Worm (Caenorhabditis elegans) whole organism, young adult: Measurements from ENCODE around the gene pes-9.

Experiments used
- D2030.7 ChIP-seq: fragments of 200-800 bp; sonication (Bioruptor generic); IDR thresholded peaks from 2 replicates; pipeline ENCODE4 v1.3.6; 2022; ENCODE audit warnings: missing genetic modification reagents, missing genetic modification characterization, missing compliant biosample characterization
- F22D6.2 ChIP-seq: sonication (generic microtip); optimal IDR thresholded peaks from 2 replicates; lab custom pipeline; 2016; ENCODE audit warnings: mild to moderate bottlenecking, missing genetic modification characterization, missing compliant biosample characterization
- F37B4.10 ChIP-seq: fragments of 200-800 bp; sonication (Bioruptor generic); IDR thresholded peaks from 2 replicates; pipeline ENCODE4 v1.3.6; 2022; ENCODE audit warnings: missing genetic modification characterization, missing compliant biosample characterization
- F57C9.4 ChIP-seq: sonication (generic microtip); optimal IDR thresholded peaks from 2 replicates; lab custom pipeline; 2017; ENCODE audit warnings: mild to moderate bottlenecking, missing genetic modification characterization, missing compliant biosample characterization
- K11D2.4 ChIP-seq: fragments of 200-800 bp; sonication (Bioruptor generic); IDR thresholded peaks from 2 replicates; pipeline ENCODE4 v1.3.6; 2022; ENCODE audit warnings: missing genetic modification reagents, missing genetic modification characterization, missing compliant biosample characterization
- K12H6.12 ChIP-seq: fragments of 200-800 bp; sonication (Bioruptor generic); optimal IDR thresholded peaks from 2 replicates; lab custom pipeline; 2018; ENCODE audit warnings: mild to moderate bottlenecking, missing genetic modification characterization, missing compliant biosample characterization
- Y53F4B.3 ChIP-seq: fragments of 200-800 bp; sonication (Bioruptor generic); IDR thresholded peaks from 2 replicates; pipeline ENCODE4 v1.3.6; 2022; ENCODE audit warnings: missing genetic modification reagents, missing genetic modification characterization, missing compliant biosample characterization
- Y79H2A.3 ChIP-seq: fragments of 200-800 bp; sonication (Bioruptor generic); conservative IDR thresholded peaks from 2 replicates; pipeline ENCODE4 v1.3.6; 2022; ENCODE audit warnings: missing genetic modification reagents, missing genetic modification characterization, missing compliant biosample characterization
- Y95B8A.8 ChIP-seq: fragments of 200-800 bp; sonication (Bioruptor generic); IDR thresholded peaks from 2 replicates; pipeline ENCODE4 v1.3.6; 2022; ENCODE audit warnings: missing genetic modification reagents, missing genetic modification characterization, missing compliant biosample characterization
- aptf-3 ChIP-seq: fragments of 200-800 bp; sonication (Bioruptor generic); IDR thresholded peaks from 2 replicates; pipeline ENCODE4 v1.3.6; 2022; ENCODE audit warnings: missing genetic modification characterization, missing compliant biosample characterization
- athp-1 ChIP-seq: sonication (generic microtip); optimal IDR thresholded peaks from 2 replicates; lab custom pipeline; 2017; ENCODE audit warnings: mild to moderate bottlenecking, missing genetic modification characterization, missing compliant biosample characterization
- attf-6 ChIP-seq: fragments of 200-800 bp; sonication (Bioruptor generic); IDR thresholded peaks from 2 replicates; pipeline ENCODE4 v1.3.6; 2022; ENCODE audit warnings: missing genetic modification reagents, missing genetic modification characterization, missing compliant biosample characterization
- cebp-1 ChIP-seq, 2 experiments: fragments of 200-800 bp in 1 of 2; sonication (Bioruptor generic) in 1 of 2; sonication (generic microtip) in 1 of 2; IDR thresholded peaks in 1 of 2; optimal IDR thresholded peaks in 1 of 2; 2 replicates each; pipeline versions ENCODE4 v1.3.6 to Lab custom; 2017 to 2022; ENCODE audit warnings: missing compliant biosample characterization in 2 of 2, missing genetic modification characterization in 2 of 2, mild to moderate bottlenecking in 1 of 2, missing genetic modification reagents in 1 of 2, moderate library complexity in 1 of 2
- cebp-2 ChIP-seq: fragments of 200-800 bp; sonication (Bioruptor generic); IDR thresholded peaks from 2 replicates; pipeline ENCODE4 v1.3.6; 2022; ENCODE audit warnings: missing genetic modification characterization, missing compliant biosample characterization
- ceh-40 ChIP-seq: fragments of 200-800 bp; sonication (Bioruptor generic); IDR thresholded peaks from 2 replicates; pipeline ENCODE4 v1.3.6; 2022; ENCODE audit warnings: missing genetic modification characterization, missing compliant biosample characterization
- ceh-79 ChIP-seq: sonication (generic microtip); optimal IDR thresholded peaks from 2 replicates; lab custom pipeline; 2017; ENCODE audit warnings: mild to moderate bottlenecking, missing genetic modification characterization, missing compliant biosample characterization
- ceh-91 ChIP-seq: fragments of 200-800 bp; sonication (Bioruptor generic); IDR thresholded peaks from 2 replicates; pipeline ENCODE4 v1.3.6; 2022; ENCODE audit warnings: missing genetic modification reagents, missing genetic modification characterization, missing compliant biosample characterization
- dpff-1 ChIP-seq: sonication (generic microtip); optimal IDR thresholded peaks from 2 replicates; lab custom pipeline; 2017; ENCODE audit warnings: mild to moderate bottlenecking, missing genetic modification characterization, missing compliant biosample characterization
- egl-18 ChIP-seq: fragments of 200-800 bp; sonication (Bioruptor generic); IDR thresholded peaks from 2 replicates; pipeline ENCODE4 v1.3.6; 2022; ENCODE audit warnings: missing genetic modification reagents, missing genetic modification characterization, missing compliant biosample characterization
- gei-17 ChIP-seq: fragments of 200-800 bp; sonication (Bioruptor generic); optimal IDR thresholded peaks from 2 replicates; lab custom pipeline; 2018; ENCODE audit warnings: mild to moderate bottlenecking, missing genetic modification characterization, missing compliant biosample characterization
- hmg-1.2 ChIP-seq: fragments of 200-800 bp; sonication (Bioruptor generic); IDR thresholded peaks from 2 replicates; pipeline ENCODE4 v1.3.6; 2022; ENCODE audit warnings: missing genetic modification reagents, missing genetic modification characterization, missing compliant biosample characterization
- hmg-20 ChIP-seq: fragments of 200-800 bp; sonication (Bioruptor generic); IDR thresholded peaks from 2 replicates; pipeline ENCODE4 v1.3.6; 2022; ENCODE audit warnings: missing genetic modification reagents, missing genetic modification characterization, missing compliant biosample characterization
- lag-1 ChIP-seq: fragments of 200-800 bp; sonication (Bioruptor generic); IDR thresholded peaks from 2 replicates; pipeline ENCODE4 v1.3.6; 2022; ENCODE audit warnings: missing genetic modification reagents, missing genetic modification characterization, missing compliant biosample characterization
- let-526 ChIP-seq: fragments of 200-800 bp; sonication (Bioruptor generic); IDR thresholded peaks from 2 replicates; pipeline ENCODE4 v1.3.6; 2022; ENCODE audit warnings: missing genetic modification reagents, missing genetic modification characterization, missing compliant biosample characterization
- lin-40 ChIP-seq: sonication (generic microtip); optimal IDR thresholded peaks from 2 replicates; lab custom pipeline; 2016; ENCODE audit warnings: missing genetic modification characterization, mild to moderate bottlenecking, missing compliant biosample characterization, missing genotype, missing genetic modification reagents
- lin-54 ChIP-seq: fragments of 200-800 bp; sonication (Bioruptor generic); optimal IDR thresholded peaks from 2 replicates; lab custom pipeline; 2018; ENCODE audit warnings: mild to moderate bottlenecking, missing genetic modification characterization, missing compliant biosample characterization
- lir-1 ChIP-seq: fragments of 200-800 bp; sonication (Bioruptor generic); conservative IDR thresholded peaks from 2 replicates; pipeline ENCODE4 v1.3.6; 2022; ENCODE audit warnings: missing genetic modification reagents, missing genetic modification characterization, missing compliant biosample characterization
- mcd-1 ChIP-seq: fragments of 200-800 bp; sonication (Bioruptor generic); IDR thresholded peaks from 2 replicates; pipeline ENCODE4 v1.3.6; 2022; ENCODE audit warnings: missing genetic modification reagents, missing genetic modification characterization, missing compliant biosample characterization
- mxl-1 ChIP-seq: sonication (generic microtip); optimal IDR thresholded peaks from 2 replicates; lab custom pipeline; 2016; ENCODE audit warnings: missing genetic modification characterization, missing compliant biosample characterization
- nfya-2 ChIP-seq: fragments of 200-800 bp; sonication (Bioruptor generic); IDR thresholded peaks from 2 replicates; pipeline ENCODE4 v1.3.6; 2022; ENCODE audit warnings: missing genetic modification reagents, missing genetic modification characterization, missing compliant biosample characterization
- rcor-1 ChIP-seq: fragments of 200-800 bp; sonication (Bioruptor generic); IDR thresholded peaks from 2 replicates; pipeline ENCODE4 v1.3.6; 2022; ENCODE audit warnings: missing genetic modification reagents, missing genetic modification characterization, missing compliant biosample characterization
- sea-2 ChIP-seq: fragments of 200-800 bp; sonication (Bioruptor generic); IDR thresholded peaks from 2 replicates; pipeline ENCODE4 v1.3.6; 2022; ENCODE audit warnings: missing genetic modification characterization, missing compliant biosample characterization
- tlf-1 ChIP-seq: fragments of 200-800 bp; sonication (Bioruptor generic); optimal IDR thresholded peaks from 2 replicates; lab custom pipeline; 2018; ENCODE audit warnings: mild to moderate bottlenecking, missing genetic modification characterization, missing compliant biosample characterization
- ztf-22 ChIP-seq: fragments of 200-800 bp; sonication (Bioruptor generic); optimal IDR thresholded peaks from 2 replicates; lab custom pipeline; 2018; ENCODE audit warnings: mild to moderate bottlenecking, missing genetic modification characterization, moderate library complexity, missing compliant biosample characterization

The pes-9 gene

DNA sequence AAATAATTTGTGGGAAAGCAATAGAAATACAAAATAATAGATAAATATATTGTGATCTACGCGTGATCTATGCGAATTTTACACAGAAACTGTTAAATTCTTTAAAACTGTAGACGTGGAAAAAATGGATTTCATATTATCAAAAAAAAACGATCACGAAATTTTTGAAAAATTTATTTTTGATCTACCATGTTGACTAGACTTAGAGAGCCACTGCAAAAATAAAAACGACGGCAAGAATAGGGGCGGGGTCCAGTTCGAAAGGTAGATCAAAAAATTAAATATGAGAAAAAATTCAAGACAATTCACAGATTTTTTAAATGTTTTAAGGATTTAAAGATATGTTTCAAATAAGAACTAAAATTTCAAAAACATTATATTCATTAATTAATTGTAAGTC is 41.2 kb upstream of the pes-9 start (continued):
- TF ChIP-seq F57C9.4 (tag; lab: Kevin White, UChicago) = no peak
- 0 out of 2 replicates have a peak, but pooled peaks have one; percentile 23 for TF ChIP-seq D2030.7 (GFP tag; lab: Robert Waterston, UW)
- no peak for TF ChIP-seq Y53F4B.3 (GFP tag; lab: Robert Waterston, UW)
- no peak for TF ChIP-seq nfya-2 (GFP tag; lab: Robert Waterston, UW)
- TF ChIP-seq hmg-20 (GFP tag; lab: Robert Waterston, UW) = no peak
- no peak for TF ChIP-seq Y95B8A.8 (GFP tag; lab: Robert Waterston, UW)
- peak; percentile 18 for TF ChIP-seq lin-54
- TF ChIP-seq let-526 = no peak
- TF ChIP-seq dpff-1 (tag; lab: Kevin White, UChicago) = no peak
- no peak for TF ChIP-seq K11D2.4 (GFP tag; lab: Robert Waterston, UW)
- TF ChIP-seq attf-6 = no peak
- no peak for TF ChIP-seq ztf-22 (GFP tag; lab: Kevin White, UChicago)
- no peak for TF ChIP-seq gei-17 (GFP tag; lab: Kevin White, UChicago)
- TF ChIP-seq K12H6.12 (tag; lab: Kevin White, UChicago) = no peak
- TF ChIP-seq F22D6.2 (tag; lab: Kevin White, UChicago) = no peak
- no peak for TF ChIP-seq cebp-2 (GFP tag; lab: Robert Waterston, UW)
- peak; percentile 63 for TF ChIP-seq ceh-91 (GFP tag; lab: Robert Waterston, UW)

DNA sequence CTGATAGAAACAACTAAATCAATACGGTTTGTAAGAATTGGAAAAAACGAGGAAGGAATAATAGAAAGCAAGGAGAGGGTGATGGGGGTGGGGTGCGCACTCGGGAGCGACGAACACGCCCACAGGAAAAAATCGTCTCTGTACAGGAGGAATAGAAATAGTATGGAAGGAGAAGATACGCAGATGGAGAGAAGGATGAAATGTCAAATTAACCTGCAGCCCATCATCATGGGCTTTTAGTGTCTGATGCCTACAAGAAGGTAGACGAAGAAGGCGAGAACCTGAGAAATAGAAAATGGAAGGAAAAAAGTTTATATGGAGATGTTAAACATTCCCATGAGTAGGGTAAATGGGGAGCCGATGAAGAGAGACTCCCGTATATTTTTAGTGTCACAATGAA is 38.3 kb upstream of the pes-9 start, which contains the start of gene F43D2.6:
TSS of gene F43D2.6 (minus strand) at position 62 of the 400 bp plus-strand sequence.
- TF ChIP-seq hmg-1.2 = peak; percentile 63
- TF ChIP-seq tlf-1 (GFP tag; lab: Kevin White, UChicago) = no peak
- TF ChIP-seq rcor-1 (GFP tag; lab: Robert Waterston, UW) = no peak
- no peak for TF ChIP-seq lir-1 (GFP tag; lab: Robert Waterston, UW)
- no peak for TF ChIP-seq cebp-1 (GFP tag; IDR thresholded peaks at IDR 0.05; lab: Robert Waterston, UW)
- TF ChIP-seq cebp-1 (tag; optimal IDR thresholded peaks at IDR 0.05; lab: Kevin White, UChicago) = peak; percentile 11
- TF ChIP-seq lag-1 (GFP tag; lab: Robert Waterston, UW) = no peak
- no peak for TF ChIP-seq mxl-1 (tag; lab: Kevin White, UChicago)
- TF ChIP-seq, all 124 proteins: peak for 2

DNA sequence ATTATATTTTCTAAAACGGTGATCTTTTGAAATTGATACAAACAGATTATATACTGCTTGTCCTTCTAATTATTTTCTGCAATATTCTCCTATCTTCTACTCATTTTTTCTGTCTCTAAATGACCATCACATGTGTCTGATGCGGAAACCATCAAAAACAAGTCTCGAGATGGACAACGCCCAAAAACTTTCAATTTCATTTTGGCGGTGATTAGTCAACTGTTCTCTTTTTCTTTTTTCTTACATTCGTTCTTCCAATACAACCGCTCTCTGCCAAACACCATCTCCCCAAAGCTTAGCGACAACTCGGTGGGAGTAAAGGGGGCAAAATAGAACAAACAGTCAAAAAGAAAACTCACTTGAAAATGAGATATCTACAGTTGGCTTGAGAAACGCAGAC is 36.5 kb upstream of the pes-9 start:
- TF ChIP-seq lin-40 (tag; lab: Kevin White, UChicago) (peak; percentile 11), Y95B8A.8 (GFP tag; lab: Robert Waterston, UW) (no peak)

DNA sequence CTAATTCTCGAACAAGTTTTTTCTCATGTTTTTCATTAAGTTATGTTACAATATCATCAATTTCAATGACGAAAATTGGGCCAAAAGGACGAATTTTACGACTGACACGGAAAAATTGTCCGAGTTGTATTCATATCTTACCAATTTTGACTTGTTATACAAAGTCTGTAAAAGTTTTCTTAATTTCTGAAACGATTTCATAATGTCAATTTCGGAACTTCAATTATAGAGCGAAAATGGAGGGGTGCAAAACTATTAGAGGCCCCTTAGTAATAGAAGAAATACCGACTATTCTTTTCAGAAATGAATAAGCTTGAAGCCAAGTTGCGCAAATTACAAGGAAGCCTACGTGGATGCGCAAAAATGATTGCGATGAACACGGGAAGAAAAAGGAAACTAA is 34.8 kb upstream of the pes-9 start, which contains the start of gene F43D2.3:
TSS of gene F43D2.3 (plus strand) at position 301 of the 400 bp plus-strand sequence.
- no peak for TF ChIP-seq ceh-40 (GFP tag; lab: Robert Waterston, UW)
- TF ChIP-seq sea-2 (GFP tag; lab: Robert Waterston, UW) = no peak
- TF ChIP-seq F57C9.4 (tag; lab: Kevin White, UChicago) = no peak
- TF ChIP-seq ceh-79 (tag; lab: Kevin White, UChicago) = no peak
- TF ChIP-seq hmg-1.2 = no peak
- no peak for TF ChIP-seq egl-18 (GFP tag; lab: Robert Waterston, UW)
- TF ChIP-seq athp-1 (tag; lab: Kevin White, UChicago) = no peak
- TF ChIP-seq F37B4.10 (GFP tag; lab: Robert Waterston, UW) = no peak
- no peak for TF ChIP-seq Y79H2A.3 (GFP tag; lab: Robert Waterston, UW)
- TF ChIP-seq aptf-3 (GFP tag; lab: Robert Waterston, UW) = no peak
- no peak for TF ChIP-seq mcd-1
- TF ChIP-seq cebp-2 (GFP tag; lab: Robert Waterston, UW) = no peak
